Worm (Caenorhabditis elegans): Measurements from ENCODE around the gene F58F12.12.

DNA sequence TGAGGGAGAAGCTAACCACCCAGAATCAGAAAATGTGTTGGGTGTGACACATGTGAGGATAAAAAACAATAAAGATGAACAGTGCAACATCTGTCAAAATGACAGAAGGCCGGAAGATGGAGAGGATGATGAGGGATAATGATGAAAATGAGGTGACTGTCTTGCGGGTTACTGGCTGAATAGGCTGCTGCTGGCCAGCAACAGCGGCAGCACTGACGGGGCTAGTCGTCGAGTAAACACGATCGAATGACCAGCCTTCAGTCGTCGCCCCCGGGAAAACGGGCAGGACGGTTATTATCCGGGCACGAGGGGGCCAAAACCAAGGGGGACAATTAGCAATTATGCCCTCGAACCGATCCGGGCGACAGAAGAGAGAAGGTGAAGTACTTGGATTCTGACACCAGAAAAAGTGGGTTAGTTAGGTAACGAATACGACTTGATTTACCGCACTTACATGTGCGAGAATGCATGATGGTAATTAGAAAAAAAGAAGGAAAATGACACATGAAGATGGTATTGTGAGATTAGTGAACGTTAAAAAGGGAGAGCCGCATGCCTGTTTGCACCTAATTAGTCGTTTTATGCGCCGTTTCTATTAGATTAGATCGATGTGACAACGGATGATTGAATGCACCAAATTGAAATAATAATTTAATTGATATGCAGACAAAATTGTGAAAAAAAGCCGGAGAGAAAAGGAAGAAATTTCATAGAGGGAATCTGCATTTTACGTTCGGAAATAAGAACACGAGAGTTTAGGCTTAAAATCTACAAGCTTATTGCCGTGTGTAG, 30.9 kb downstream of the F58F12.12 start:
- TF ChIP-seq fkh-10 (GFP tag; optimal IDR thresholded peaks at IDR 0.05) = no peak
- TF ChIP-seq nhr-102 (tag; optimal IDR thresholded peaks at IDR 0.05) = no peak
- no peak for TF ChIP-seq lin-15B (tag; optimal IDR thresholded peaks at IDR 0.05)
- TF ChIP-seq pha-4 (GFP tag; IDR thresholded peaks at IDR 0.05) = no peak
- TF ChIP-seq pha-4 (tag; optimal IDR thresholded peaks at IDR 0.05) = no peak
- TF ChIP-seq mdl-1 (tag; optimal IDR thresholded peaks at IDR 0.05) = no peak
- TF ChIP-seq egl-43 (GFP tag; IDR thresholded peaks at IDR 0.05) = no peak
- TF ChIP-seq lin-39 (tag; optimal IDR thresholded peaks at IDR 0.05) = no peak
- TF ChIP-seq spr-3 (GFP tag; optimal IDR thresholded peaks at IDR 0.05) = no peak
- no peak for TF ChIP-seq nhr-25 (tag; optimal IDR thresholded peaks at IDR 0.05; ENCODE audit: borderline replicate concordance, insufficient read depth)
- TF ChIP-seq aly-2 (tag; optimal IDR thresholded peaks at IDR 0.05) = no peak
